Worm (Caenorhabditis elegans): ENCODE results near the gene egrh-2.

Gene egrh-2

DNA sequence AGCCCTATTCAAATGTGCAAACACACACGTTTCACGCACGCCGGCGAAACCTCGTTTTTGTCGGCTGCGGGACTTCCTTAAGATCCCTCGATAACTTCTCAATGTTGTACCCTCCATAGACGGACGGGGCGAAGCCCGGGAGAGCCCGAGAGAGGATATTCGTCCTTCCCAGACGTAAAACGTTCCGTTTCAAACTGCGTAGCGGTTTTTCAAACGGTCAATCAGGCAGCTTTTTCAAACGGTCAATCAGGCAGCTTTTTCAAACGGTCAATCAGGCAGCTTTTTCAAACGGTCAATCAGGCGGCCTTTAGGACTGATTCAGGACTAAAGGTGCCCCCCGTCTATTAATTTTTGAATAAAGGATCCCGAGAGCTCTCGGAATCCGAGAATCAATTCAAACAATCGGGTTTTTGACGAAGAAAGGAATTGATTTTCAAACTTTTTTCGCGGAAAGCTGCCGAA is 960 bp upstream of the egrh-2 start:
- no peak for TF ChIP-seq unc-62 (GFP tag; optimal IDR thresholded peaks at IDR 0.05)

DNA sequence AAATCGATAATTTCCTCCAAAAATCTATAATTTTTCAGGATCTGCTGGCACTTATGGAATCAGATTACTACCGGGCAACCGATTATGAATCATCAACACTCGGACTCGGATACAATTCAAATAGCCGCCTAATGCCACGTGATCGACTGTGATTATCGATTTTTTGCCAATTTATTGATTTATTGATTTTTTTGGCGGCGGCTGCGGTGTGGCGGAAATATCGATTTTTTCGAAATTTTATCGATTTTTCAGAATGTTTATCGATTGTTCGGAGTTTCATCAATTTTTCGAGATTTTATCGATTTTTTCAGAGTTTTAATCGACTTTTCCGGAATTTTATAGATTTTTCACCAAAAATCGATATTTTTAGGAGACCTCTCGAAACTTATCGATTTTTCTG is 6.7 kb downstream of the egrh-2 start:
- no peak for TF ChIP-seq unc-62 (GFP tag; optimal IDR thresholded peaks at IDR 0.05)

DNA sequence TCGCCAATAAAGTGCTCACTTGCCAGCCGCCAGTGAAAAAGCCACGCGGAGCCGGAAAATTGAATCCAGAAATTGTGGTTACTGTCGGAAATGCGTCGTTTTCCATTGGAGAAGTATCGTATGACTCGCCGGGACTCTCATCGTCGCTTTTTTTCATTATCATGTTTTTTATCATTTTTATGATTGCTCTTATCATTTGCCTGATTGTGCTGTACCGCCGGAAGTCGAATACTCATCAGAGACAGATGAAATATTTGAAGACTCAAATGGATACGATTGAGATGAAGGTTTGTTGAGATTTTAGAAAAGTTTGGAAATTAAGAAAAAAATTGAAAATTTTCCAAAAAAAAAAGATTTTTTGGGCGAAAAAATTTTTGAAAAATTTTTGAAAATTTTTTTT is 13.9 kb downstream of the egrh-2 start:
- no peak for TF ChIP-seq unc-62 (GFP tag; optimal IDR thresholded peaks at IDR 0.05)

DNA sequence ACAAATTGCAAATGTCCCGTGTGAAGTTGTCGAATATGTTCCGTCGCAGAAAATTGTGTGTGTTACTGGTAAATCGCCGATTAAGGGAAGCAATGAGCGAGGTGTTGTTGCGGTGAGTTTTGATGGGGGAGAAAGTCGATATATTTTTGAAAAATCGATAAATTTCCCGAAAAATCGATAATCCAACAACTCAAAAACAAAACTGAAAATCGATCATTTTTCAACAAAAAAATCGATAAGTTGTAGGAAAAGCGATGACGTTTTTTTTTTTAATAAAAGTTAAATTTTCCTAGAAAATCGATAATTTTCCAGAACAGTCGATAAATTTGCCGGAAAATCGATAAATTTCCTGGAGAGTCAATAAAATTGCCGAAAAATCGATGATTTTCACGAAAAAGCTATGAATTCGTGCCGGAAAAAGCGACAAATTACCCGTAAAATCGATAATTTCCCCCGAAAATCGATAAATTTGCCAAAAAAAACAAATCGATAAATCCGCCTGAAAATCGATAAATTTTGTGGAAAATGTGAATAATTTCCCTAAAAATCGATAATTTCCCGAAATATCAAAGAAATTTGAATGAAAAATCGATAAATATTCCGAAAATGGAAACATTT is 17.3 kb downstream of the egrh-2 start:
- no peak for TF ChIP-seq unc-62 (GFP tag; optimal IDR thresholded peaks at IDR 0.05)

DNA sequence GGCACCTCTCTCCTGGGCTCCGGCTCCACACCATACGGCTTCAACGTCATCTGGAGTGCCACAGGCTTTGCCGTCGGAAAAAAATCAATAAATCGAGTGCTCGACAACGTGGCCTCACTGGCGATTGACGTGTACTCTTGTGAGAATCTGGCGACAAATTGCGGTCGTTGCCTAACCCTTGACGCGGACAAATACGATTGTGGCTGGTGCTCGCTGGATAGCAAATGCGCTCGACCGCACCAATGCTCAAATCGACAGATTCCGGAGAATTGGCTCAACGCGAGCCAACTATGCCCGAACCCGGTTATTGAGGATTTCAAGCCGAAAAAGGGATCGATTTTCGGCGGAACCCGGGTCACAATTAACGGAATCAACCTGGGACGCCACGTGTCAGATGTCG is 17.9 kb downstream of the egrh-2 start:
- TF ChIP-seq unc-62 (GFP tag; optimal IDR thresholded peaks at IDR 0.05): no peak

DNA sequence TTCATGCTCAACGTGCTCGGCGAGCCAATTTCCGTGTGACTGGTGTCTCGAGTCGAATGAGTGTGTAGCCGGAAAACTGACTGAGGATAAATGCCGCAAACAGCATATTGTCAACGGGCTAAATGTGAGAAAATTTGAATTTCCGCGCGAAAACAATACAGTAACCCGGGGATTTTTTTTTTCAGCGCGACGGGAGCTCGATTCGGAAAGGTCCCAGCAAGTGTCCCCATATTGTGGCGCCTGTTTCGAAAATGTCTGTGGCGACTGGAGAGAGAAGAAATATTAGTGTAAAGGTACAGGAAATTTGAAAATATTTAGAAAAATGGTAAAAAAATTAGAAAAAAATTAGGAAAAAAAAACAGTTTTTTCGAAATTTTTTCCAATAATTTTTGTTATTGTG is 19.1 kb downstream of the egrh-2 start:
- TF ChIP-seq unc-62 (GFP tag; optimal IDR thresholded peaks at IDR 0.05): no peak

DNA sequence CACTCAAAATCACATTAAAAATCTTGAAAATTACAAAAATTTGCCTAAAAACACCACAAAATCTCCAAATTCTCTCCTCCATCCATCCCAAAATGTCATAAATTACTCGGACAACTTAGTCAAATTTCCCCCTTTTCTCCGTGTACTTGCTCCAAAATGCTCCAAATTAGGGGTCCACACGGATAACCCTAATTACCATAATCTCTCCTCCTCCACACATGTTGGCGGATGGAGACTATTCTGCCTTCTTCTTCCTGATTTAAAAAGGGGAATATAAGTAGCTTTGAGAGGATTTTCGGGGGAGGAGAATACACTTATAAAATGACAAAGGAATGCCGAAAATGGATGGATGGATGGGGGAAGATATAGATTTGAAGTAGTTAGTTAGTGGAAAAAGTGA is 28.4 kb downstream of the egrh-2 start:
- TF ChIP-seq unc-62 (GFP tag; optimal IDR thresholded peaks at IDR 0.05): no peak

DNA sequence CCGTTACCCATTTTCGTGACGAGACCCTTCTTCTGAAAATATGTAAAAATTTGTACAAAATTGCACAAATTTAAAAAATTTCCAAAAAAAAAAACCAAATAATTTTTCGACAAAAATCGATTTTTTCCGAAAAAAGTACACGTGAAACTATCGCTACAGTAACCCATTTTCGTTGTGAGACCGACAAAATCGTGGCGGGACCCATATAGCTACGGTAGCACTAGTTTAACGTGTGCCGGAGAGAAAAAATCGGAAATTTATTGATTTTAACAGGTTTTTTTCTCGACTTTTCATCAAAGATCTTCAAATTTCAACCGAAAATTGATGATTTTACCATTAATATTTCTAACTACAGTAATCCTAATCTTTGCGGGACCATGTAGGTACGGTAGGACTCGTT is 30.1 kb downstream of the egrh-2 start:
- no peak for TF ChIP-seq unc-62 (GFP tag; optimal IDR thresholded peaks at IDR 0.05)

DNA sequence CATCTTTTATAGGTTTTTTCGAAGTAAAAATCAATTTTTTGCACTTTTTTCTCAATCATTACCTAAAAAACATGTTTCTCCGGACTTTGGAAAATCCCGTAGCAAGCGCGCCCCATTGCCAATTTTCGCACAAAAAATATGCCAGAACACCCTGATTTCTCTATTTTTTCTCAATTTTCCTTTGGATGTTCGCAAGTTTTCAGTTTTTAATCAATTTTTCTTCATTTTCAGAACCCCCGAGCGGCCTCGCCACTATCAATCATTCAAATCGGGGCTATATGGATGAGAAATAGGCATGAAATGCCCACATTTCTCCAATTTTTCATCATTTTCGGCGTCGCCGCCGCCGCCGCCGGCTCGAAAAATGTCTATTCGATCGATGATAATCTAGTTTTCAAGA is 31.0 kb downstream of the egrh-2 start, which contains the start of gene plx-1:
plx-1 (plus strand) TSS at position 301 of the 400 bp plus-strand sequence.
- no peak for TF ChIP-seq unc-62 (GFP tag; optimal IDR thresholded peaks at IDR 0.05)

DNA sequence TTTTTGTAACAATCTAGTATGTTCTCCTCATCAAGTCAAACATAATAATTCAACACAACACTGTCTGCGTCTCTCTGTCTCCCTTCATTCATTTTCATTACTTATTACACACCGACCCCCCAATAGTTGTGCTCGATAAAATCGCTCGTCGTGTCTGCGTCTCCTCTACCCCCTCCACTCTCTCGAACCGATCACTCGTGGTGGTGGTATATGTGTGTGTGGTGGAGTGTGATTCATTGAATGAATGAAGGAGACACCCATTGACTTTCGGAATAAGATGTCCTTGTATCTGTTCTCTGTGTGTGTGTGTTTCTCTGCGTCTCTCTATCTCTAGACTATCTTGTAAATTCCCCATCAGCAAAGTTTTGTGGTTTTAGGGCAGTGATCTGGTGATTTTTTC is 32.4 kb downstream of the egrh-2 start:
- no peak for TF ChIP-seq unc-62 (GFP tag; optimal IDR thresholded peaks at IDR 0.05)

DNA sequence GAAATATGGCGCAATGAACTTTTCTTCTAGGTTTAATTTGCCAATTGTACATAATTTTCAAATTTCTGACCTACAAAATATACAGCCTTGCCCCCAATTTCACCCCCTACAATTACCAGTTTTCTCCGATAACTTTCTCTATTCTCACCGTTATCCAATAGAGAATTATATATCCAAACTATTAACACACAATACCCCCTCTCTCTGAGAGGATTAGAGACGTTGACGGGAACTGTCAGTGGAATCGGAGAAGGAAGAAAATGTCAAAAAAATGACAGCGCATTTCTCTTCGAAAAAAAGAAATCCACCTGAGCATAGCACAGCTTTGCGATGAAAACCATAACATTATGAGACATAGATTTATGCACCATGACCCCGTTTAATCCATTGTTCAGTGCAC is 37.1 kb downstream of the egrh-2 start:
- TF ChIP-seq unc-62 (GFP tag; optimal IDR thresholded peaks at IDR 0.05): no peak

DNA sequence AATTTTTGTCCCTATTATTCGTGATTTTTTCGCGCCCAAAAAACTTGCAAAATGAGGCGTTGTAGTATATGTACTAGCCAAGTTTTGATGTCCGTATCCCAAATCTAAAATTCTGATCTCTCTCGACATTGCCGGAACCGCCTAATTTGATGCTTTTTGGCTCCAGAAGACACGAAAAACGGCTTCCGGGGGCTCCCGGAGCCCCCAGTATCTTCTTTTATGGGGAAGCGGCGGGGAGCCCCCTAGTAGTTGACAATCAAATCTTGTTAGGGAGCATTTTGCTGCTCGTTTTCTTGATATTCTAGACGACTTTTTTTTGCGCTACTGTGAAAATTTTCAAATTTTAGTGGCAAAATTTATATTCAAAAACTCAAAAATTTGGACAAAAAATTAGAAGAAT is 38.7 kb downstream of the egrh-2 start:
- TF ChIP-seq unc-62 (GFP tag; optimal IDR thresholded peaks at IDR 0.05): no peak

DNA sequence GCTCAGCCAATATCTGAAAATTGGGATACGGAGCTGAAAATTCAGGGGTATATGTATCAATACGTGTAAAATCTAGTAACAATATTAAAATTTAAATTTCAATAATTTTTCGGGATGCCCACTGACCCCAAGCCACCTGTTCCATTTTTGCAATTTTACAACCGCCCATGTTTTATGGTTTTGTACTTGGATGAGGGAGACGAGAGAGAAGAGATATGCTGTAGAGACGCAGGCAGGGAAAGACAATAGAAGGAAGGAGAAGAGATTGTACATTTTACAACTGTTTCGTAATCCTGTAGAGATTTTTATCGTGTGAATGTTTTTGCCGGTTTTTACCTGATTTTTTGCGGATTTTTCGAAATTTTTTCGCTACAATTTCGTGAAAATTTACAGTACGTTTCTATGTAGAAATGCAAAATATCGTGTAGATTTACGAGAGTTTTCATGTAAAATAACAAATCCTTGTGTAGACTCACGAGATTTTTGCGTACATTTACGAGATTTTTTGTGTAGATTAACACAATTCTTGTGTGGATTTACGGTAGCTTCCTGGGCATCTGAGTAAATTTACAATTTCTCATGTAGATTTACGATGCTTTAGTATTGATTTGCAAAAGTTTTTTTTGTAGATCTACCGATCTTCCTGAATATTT is 40.2 kb downstream of the egrh-2 start:
- TF ChIP-seq unc-62 (GFP tag; optimal IDR thresholded peaks at IDR 0.05): no peak

DNA sequence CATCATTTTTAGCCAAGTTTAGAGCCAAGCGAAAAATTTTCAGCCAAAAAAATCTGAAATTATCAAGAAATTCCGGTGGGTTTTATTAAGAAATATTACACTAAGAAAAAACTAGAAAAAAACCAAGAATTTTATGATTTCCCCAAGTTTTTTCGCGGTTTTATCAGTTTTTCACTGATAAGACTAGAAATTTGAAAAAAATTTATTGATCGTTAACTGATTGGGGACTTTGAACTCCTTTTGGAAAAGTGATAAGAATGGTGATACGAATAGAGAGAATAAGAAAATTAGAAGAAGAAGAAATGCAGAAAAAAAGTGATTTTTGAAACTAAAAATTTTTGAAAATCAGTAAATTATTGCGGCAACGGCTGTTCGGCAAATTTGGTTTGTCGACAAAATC is 44.7 kb downstream of the egrh-2 start, which contains the start of gene faah-3:
faah-3 (minus strand) TSS at position 53 of the 400 bp plus-strand sequence.
- no peak for TF ChIP-seq unc-62 (GFP tag; optimal IDR thresholded peaks at IDR 0.05)

DNA sequence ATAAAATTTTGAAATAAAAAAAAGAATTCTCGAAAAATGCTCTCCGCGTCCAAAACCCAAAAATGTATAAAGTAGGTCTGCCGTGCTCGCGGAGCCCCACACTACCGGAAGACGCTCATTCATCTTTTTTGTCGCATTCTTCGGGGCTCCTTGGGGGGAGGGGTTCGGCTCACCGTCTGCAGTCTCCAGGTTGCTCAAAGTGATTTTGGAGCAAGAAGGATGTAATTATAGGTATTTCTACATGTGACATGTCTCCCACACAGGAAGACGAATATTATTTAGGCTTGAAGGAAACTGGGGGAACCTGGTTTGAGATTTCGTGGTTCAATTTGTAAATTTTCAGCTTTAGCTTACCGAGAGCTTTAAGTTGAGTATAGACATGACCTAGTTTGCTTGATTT is 54.5 kb downstream of the egrh-2 start, which contains the start of gene F58H7.1:
F58H7.1 (minus strand) TSS at position 101 of the 400 bp plus-strand sequence.
- TF ChIP-seq unc-62 (GFP tag; optimal IDR thresholded peaks at IDR 0.05): no peak

Data from whole organism, dauer.